Worm (Caenorhabditis elegans) whole organism, L2 larva: Measurements from ENCODE around the gene pars-1.

ENCODE experiments used
- C34F6.9 ChIP-seq: fragments of 150-350 bp; optimal IDR thresholded peaks from 2 replicates; lab custom pipeline; 2014; ENCODE audit warnings: missing biosample characterization, missing genetic modification characterization
- Y55F3AM.14 ChIP-seq: fragments of 200-800 bp; sonication (Bioruptor generic); optimal IDR thresholded peaks from 2 replicates; lab custom pipeline; 2018; ENCODE audit warnings: mild to moderate bottlenecking, missing genetic modification characterization, missing compliant biosample characterization
- alr-1 ChIP-seq: fragments of 150-350 bp; optimal IDR thresholded peaks from 2 replicates; lab custom pipeline; 2014; ENCODE audit warnings: missing biosample characterization, missing genetic modification characterization
- aly-2 ChIP-seq: fragments of 150-350 bp; optimal IDR thresholded peaks from 2 replicates; lab custom pipeline; 2014; ENCODE audit warnings: missing biosample characterization, missing genetic modification characterization
- ama-1 ChIP-seq: fragments of 150-350 bp; optimal IDR thresholded peaks from 2 replicates; lab custom pipeline; 2018; ENCODE audit warnings: inconsistent platforms
- blmp-1 ChIP-seq: sonication (generic microtip); optimal IDR thresholded peaks from 2 replicates; lab custom pipeline; 2017; ENCODE audit warnings: missing genetic modification characterization, mild to moderate bottlenecking, missing compliant biosample characterization, antibody characterized with exemption, moderate library complexity; ENCODE audit not compliant: insufficient read depth
- ceh-16 ChIP-seq: fragments of 150-350 bp; optimal IDR thresholded peaks from 2 replicates; lab custom pipeline; 2014; ENCODE audit warnings: missing biosample characterization, missing genetic modification characterization
- ceh-82 ChIP-seq: fragments of 150-350 bp; optimal IDR thresholded peaks from 2 replicates; lab custom pipeline; 2014; ENCODE audit warnings: missing biosample characterization, missing genetic modification characterization
- crh-2 ChIP-seq: sonication (generic microtip); optimal IDR thresholded peaks from 2 replicates; lab custom pipeline; 2017; ENCODE audit warnings: missing biosample characterization, missing genetic modification characterization
- egl-27 ChIP-seq: sonication (generic microtip); optimal IDR thresholded peaks from 3 replicates; lab custom pipeline; 2017; ENCODE audit warnings: missing biosample characterization, missing genetic modification reagents, missing genetic modification characterization
- elt-3 ChIP-seq: sonication (generic microtip); optimal IDR thresholded peaks from 2 replicates; lab custom pipeline; 2017; ENCODE audit warnings: missing biosample characterization, missing genetic modification characterization
- fos-1 ChIP-seq: fragments of 150-350 bp; optimal IDR thresholded peaks from 2 replicates; lab custom pipeline; 2014; ENCODE audit warnings: missing biosample characterization, missing genetic modification characterization
- gmeb-1 ChIP-seq: fragments of 150-350 bp; optimal IDR thresholded peaks from 2 replicates; lab custom pipeline; 2014; ENCODE audit warnings: missing biosample characterization, missing genetic modification characterization
- lin-13 ChIP-seq: fragments of 150-350 bp; optimal IDR thresholded peaks from 2 replicates; lab custom pipeline; 2014; ENCODE audit warnings: missing biosample characterization, missing genetic modification reagents, missing genetic modification characterization
- lsy-2 ChIP-seq, 2 experiments: fragments of 150-350 bp in 1 of 2; sonication (generic microtip) in 1 of 2; optimal IDR thresholded peaks; 2 replicates each; lab custom pipeline; 2014 to 2017; ENCODE audit warnings: missing biosample characterization in 2 of 2, missing genetic modification characterization in 2 of 2
- mdl-1 ChIP-seq, 2 experiments: fragments of 150-350 bp in 1 of 2; sonication (generic microtip) in 1 of 2; optimal IDR thresholded peaks; 2 replicates each; lab custom pipeline; 2017; ENCODE audit warnings: missing biosample characterization in 2 of 2, missing genetic modification characterization in 2 of 2
- nhr-10 ChIP-seq: sonication (generic microtip); optimal IDR thresholded peaks from 2 replicates; lab custom pipeline; 2017; ENCODE audit warnings: missing biosample characterization, missing genetic modification characterization
- nhr-129 ChIP-seq: fragments of 150-350 bp; optimal IDR thresholded peaks from 2 replicates; lab custom pipeline; 2014; ENCODE audit warnings: missing biosample characterization, missing genetic modification characterization
- nhr-21 ChIP-seq: fragments of 150-350 bp; optimal IDR thresholded peaks from 2 replicates; lab custom pipeline; 2014; ENCODE audit warnings: missing biosample characterization, missing genetic modification characterization
- nhr-23 ChIP-seq: fragments of 150-350 bp; optimal IDR thresholded peaks from 2 replicates; lab custom pipeline; 2014; ENCODE audit warnings: missing biosample characterization, missing genetic modification reagents, missing genetic modification characterization
- nhr-25 ChIP-seq: fragments of 150-350 bp; sonication (generic microtip); optimal IDR thresholded peaks from 3 replicates; lab custom pipeline; 2014; ENCODE audit warnings: missing biosample characterization, missing genetic modification characterization
- nhr-6 ChIP-seq: fragments of 150-350 bp; optimal IDR thresholded peaks from 2 replicates; lab custom pipeline; 2014; ENCODE audit warnings: missing biosample characterization, missing genetic modification characterization
- nhr-77 ChIP-seq: fragments of 150-350 bp; optimal IDR thresholded peaks from 2 replicates; lab custom pipeline; 2014; ENCODE audit warnings: missing biosample characterization, missing genetic modification characterization
- peb-1 ChIP-seq: fragments of 150-350 bp; optimal IDR thresholded peaks from 2 replicates; lab custom pipeline; 2014; ENCODE audit warnings: missing biosample characterization, missing genetic modification characterization
- sem-4 ChIP-seq: fragments of 150-350 bp; optimal IDR thresholded peaks from 2 replicates; lab custom pipeline; 2014; ENCODE audit warnings: missing biosample characterization, missing genetic modification reagents, missing genetic modification characterization
- sma-3 ChIP-seq: sonication (generic microtip); optimal IDR thresholded peaks from 2 replicates; lab custom pipeline; 2016; ENCODE audit warnings: missing genetic modification reagents, missing genetic modification characterization, missing compliant biosample characterization
- sma-9 ChIP-seq, 2 experiments: fragments of 150-350 bp in 1 of 2; sonication (generic microtip) in 1 of 2; optimal IDR thresholded peaks; 2 replicates each; lab custom pipeline; 2014 to 2016; ENCODE audit warnings: missing genetic modification characterization in 2 of 2, mild to moderate bottlenecking in 1 of 2, missing biosample characterization in 1 of 2, missing compliant biosample characterization in 1 of 2, missing genetic modification reagents in 1 of 2, moderate library complexity in 1 of 2
- snpc-4 ChIP-seq: fragments of 150-350 bp; optimal IDR thresholded peaks from 2 replicates; lab custom pipeline; 2014; ENCODE audit warnings: missing biosample characterization, missing genetic modification characterization
- unc-55 ChIP-seq: fragments of 150-350 bp; sonication (generic microtip); optimal IDR thresholded peaks from 3 replicates; lab custom pipeline; 2014; ENCODE audit warnings: missing biosample characterization, missing genetic modification reagents, missing genetic modification characterization
- zag-1 ChIP-seq: fragments of 150-350 bp; optimal IDR thresholded peaks from 2 replicates; lab custom pipeline; 2014; ENCODE audit warnings: missing biosample characterization, missing genetic modification characterization
- ztf-11 ChIP-seq: sonication (generic microtip); optimal IDR thresholded peaks from 2 replicates; lab custom pipeline; 2017; ENCODE audit warnings: missing biosample characterization, missing genetic modification characterization
- ztf-4 ChIP-seq: fragments of 150-350 bp; optimal IDR thresholded peaks from 2 replicates; lab custom pipeline; 2014; ENCODE audit warnings: missing biosample characterization, missing genetic modification characterization

pars-1 gene

ce11 chrIII:7272828-7273227, 34.0 kb downstream of the pars-1 start:
- TF ChIP-seq ama-1 (peak; percentile 13), sem-4 (no peak), gmeb-1 (tag; lab: Kevin White, UChicago) (peak; percentile 71), sma-9 (GFP tag; optimal IDR thresholded peaks at IDR 0.05; lab: Kevin White, UChicago) (peak; percentile 86), sma-9 (tag; optimal IDR thresholded peaks at IDR 0.05; lab: Kevin White, UChicago) (no peak), lin-13 (GFP tag; lab: Kevin White, UChicago) (no peak), unc-55 (GFP tag; lab: Kevin White, UChicago) (no peak), aly-2 (tag; lab: Kevin White, UChicago) (no peak), zag-1 (tag; lab: Kevin White, UChicago) (no peak), nhr-23 (tag; lab: Kevin White, UChicago) (no peak), nhr-21 (tag; lab: Kevin White, UChicago) (peak; percentile 92), blmp-1 (peak; percentile 85), mdl-1 (tag; optimal IDR thresholded peaks at IDR 0.05; lab: Kevin White, UChicago) (peak in 1 of 2 experiments; percentile 32), sma-3 (GFP tag; lab: Kevin White, UChicago) (peak; percentile 82), peb-1 (tag; lab: Kevin White, UChicago) (no peak), ceh-82 (tag; lab: Kevin White, UChicago) (no peak), crh-2 (tag; lab: Kevin White, UChicago) (peak; percentile 55), nhr-25 (peak; percentile 51), fos-1 (tag; lab: Kevin White, UChicago) (peak; percentile 63), egl-27 (tag; lab: Kevin White, UChicago) (peak; percentile 64), nhr-129 (peak; percentile 89), lsy-2 (tag; optimal IDR thresholded peaks at IDR 0.05; lab: Kevin White, UChicago) (peak in 1 of 2 experiments; percentile 46), ztf-11 (no peak), Y55F3AM.14 (GFP tag; lab: Kevin White, UChicago) (no peak), elt-3 (tag; lab: Kevin White, UChicago) (no peak)

DNA sequence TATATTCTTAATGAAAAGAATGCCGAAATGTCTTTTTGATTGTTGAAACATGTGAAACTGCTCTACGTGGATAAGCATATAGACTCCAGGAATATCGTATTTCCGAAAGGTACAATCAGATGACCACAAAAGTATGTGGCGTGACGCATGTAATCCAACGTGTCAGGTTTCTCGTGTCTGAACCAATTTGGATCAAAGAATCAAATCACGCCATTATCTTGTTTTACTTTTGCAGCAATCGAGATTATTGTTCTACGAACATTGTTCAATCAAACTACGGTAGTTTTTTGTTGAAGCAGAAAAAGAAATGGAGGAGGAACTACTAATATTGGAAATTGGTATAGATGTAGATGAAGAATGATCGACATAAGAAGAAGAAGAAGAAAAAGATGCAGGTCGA, 34.9 kb downstream of the pars-1 start:
- TF ChIP-seq sem-4 = no peak
- peak; percentile 68 for TF ChIP-seq nhr-21 (tag; lab: Kevin White, UChicago)
- TF ChIP-seq unc-55 (GFP tag; lab: Kevin White, UChicago) = no peak
- no peak for TF ChIP-seq nhr-10 (tag; lab: Kevin White, UChicago)
- TF ChIP-seq nhr-129 = peak; percentile 19
- TF ChIP-seq ama-1 = no peak
- no peak for TF ChIP-seq elt-3 (tag; lab: Kevin White, UChicago)
- no peak for TF ChIP-seq nhr-77
- TF ChIP-seq lsy-2 (tag; optimal IDR thresholded peaks at IDR 0.05; lab: Kevin White, UChicago) = peak in 1 of 2 experiments; percentile 19
- no peak for TF ChIP-seq peb-1 (tag; lab: Kevin White, UChicago)
- TF ChIP-seq sma-9 (GFP tag; optimal IDR thresholded peaks at IDR 0.05; lab: Kevin White, UChicago) = peak; percentile 72
- TF ChIP-seq sma-9 (tag; optimal IDR thresholded peaks at IDR 0.05; lab: Kevin White, UChicago) = no peak

DNA sequence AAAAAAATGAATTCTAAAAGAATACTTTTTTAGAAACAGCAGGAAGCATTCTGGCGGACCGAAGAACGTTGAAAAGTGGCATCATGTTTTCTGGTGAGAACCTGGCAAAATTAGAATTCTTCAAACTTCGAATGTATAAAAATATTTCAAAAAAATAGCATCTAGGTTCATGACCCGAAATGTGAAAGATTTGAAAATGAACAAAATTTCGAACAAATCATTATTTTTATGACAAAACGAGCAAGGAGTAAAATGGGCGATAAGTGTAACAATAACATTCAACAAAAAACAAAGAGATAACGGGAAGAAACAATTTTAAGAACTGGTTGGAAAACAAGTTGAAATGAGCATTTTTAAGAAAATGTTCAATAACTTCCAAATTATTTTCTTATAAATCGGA, 36.5 kb downstream of the pars-1 start, which contains the start of gene psd-1:
Gene psd-1, minus strand, starts transcription at position 101 of the 400 bp plus-strand sequence.
- TF ChIP-seq snpc-4 = no peak
- TF ChIP-seq Y55F3AM.14 (GFP tag; lab: Kevin White, UChicago) = no peak
- TF ChIP-seq aly-2 (tag; lab: Kevin White, UChicago) = no peak
- TF ChIP-seq nhr-77 = no peak
- TF ChIP-seq ztf-4 = no peak
- TF ChIP-seq ceh-16 (tag; lab: Kevin White, UChicago) = no peak

DNA sequence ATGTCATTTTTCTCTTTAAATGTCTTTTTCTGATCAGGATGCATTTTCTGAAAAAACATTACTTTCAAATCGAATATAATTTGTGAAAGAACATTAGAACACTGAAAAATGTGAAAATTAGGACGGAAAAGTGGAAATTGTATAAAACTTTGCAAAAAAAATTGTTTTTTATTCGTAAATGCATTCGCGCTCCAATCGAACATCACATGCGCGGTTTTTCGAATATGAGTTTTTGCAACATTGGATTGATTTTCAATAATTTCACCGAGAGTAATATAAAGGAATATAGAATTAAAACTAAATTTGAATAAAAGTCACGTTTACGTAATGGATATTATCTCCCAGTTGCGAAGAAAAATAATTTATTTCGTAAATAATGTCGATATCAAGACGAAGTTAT, 38.4 kb downstream of the pars-1 start, which contains the start of the genes spot-1 and B0361.11:
Gene spot-1, minus strand, starts transcription at position 47 of the 400 bp plus-strand sequence.
Gene B0361.11, plus strand, starts transcription at position 372 of the 400 bp plus-strand sequence.
- TF ChIP-seq sma-9 (GFP tag; optimal IDR thresholded peaks at IDR 0.05; lab: Kevin White, UChicago) = peak; percentile 39
- no peak for TF ChIP-seq sma-9 (tag; optimal IDR thresholded peaks at IDR 0.05; lab: Kevin White, UChicago)
- TF ChIP-seq nhr-23 (tag; lab: Kevin White, UChicago) = no peak
- TF ChIP-seq crh-2 (tag; lab: Kevin White, UChicago) = peak; percentile 58
- peak; percentile 59 for TF ChIP-seq snpc-4
- peak; percentile 42 for TF ChIP-seq nhr-21 (tag; lab: Kevin White, UChicago)
- TF ChIP-seq nhr-6 (tag; lab: Kevin White, UChicago) = peak; percentile 6
- peak; percentile 36 for TF ChIP-seq nhr-129
- TF ChIP-seq ztf-4 = no peak
- TF ChIP-seq lin-13 (GFP tag; lab: Kevin White, UChicago) = peak; percentile 59
- TF ChIP-seq nhr-77 = no peak
- TF ChIP-seq alr-1 (tag; lab: Kevin White, UChicago) = no peak
- peak; percentile 55 to 88 for TF ChIP-seq lsy-2 (tag; optimal IDR thresholded peaks at IDR 0.05; lab: Kevin White, UChicago)
- peak; percentile 38 for TF ChIP-seq sma-3 (GFP tag; lab: Kevin White, UChicago)
- TF ChIP-seq blmp-1 = peak; percentile 32
- peak; percentile 28 for TF ChIP-seq nhr-25
- TF ChIP-seq unc-55 (GFP tag; lab: Kevin White, UChicago) = peak; percentile 79
- TF ChIP-seq ama-1 = no peak
- TF ChIP-seq gmeb-1 (tag; lab: Kevin White, UChicago) = peak; percentile 99
- TF ChIP-seq C34F6.9 (tag; lab: Kevin White, UChicago) = peak; percentile 80
